Worm (Caenorhabditis elegans) whole organism, L4 larva: Measurements from ENCODE around the gene cnx-1.

Experiments used
- F37D6.2 ChIP-seq: sonication (generic microtip); optimal IDR thresholded peaks from 2 replicates; lab custom pipeline; 2016; ENCODE audit warnings: mild to moderate bottlenecking, missing genetic modification characterization, missing compliant biosample characterization
- F44E2.7 ChIP-seq: fragments of 200-800 bp; sonication (Bioruptor generic); IDR thresholded peaks from 2 replicates; pipeline ENCODE4 v2.1.2; 2022; ENCODE audit warnings: missing genetic modification characterization, missing compliant biosample characterization
- R02D3.7 ChIP-seq: fragments of 150-350 bp; sonication (generic microtip); optimal IDR thresholded peaks from 3 replicates; lab custom pipeline; 2014; ENCODE audit warnings: missing biosample characterization, missing genetic modification characterization
- Y75B8A.6 ChIP-seq: fragments of 200-800 bp; sonication (Bioruptor generic); IDR thresholded peaks from 2 replicates; pipeline ENCODE4 v1.3.6; 2022; ENCODE audit warnings: missing genetic modification reagents, missing genetic modification characterization, missing compliant biosample characterization
- aha-1 ChIP-seq: fragments of 150-350 bp; peaks from one replicate; lab custom pipeline; 2014; ENCODE audit warnings: missing biosample characterization, missing genetic modification characterization
- aly-2 ChIP-seq: sonication (generic microtip); optimal IDR thresholded peaks from 2 replicates; lab custom pipeline; 2018; ENCODE audit warnings: missing biosample characterization, missing genetic modification characterization
- arid-1 ChIP-seq: fragments of 200-800 bp; sonication (Bioruptor generic); conservative IDR thresholded peaks from 2 replicates; pipeline ENCODE4 v1.3.6; 2022; ENCODE audit warnings: missing genetic modification reagents, missing genetic modification characterization, missing compliant biosample characterization
- ceh-20 ChIP-seq: fragments of 200-800 bp; sonication (Bioruptor generic); IDR thresholded peaks from 2 replicates; pipeline ENCODE4 v1.3.6; 2022; ENCODE audit warnings: missing genetic modification reagents, missing genetic modification characterization, missing compliant biosample characterization
- ceh-28 ChIP-seq: fragments of 150-350 bp; optimal IDR thresholded peaks from 2 replicates; lab custom pipeline; 2014; ENCODE audit warnings: missing biosample characterization, missing genetic modification reagents, missing genetic modification characterization
- ceh-32 ChIP-seq: sonication (generic microtip); optimal IDR thresholded peaks from 2 replicates; lab custom pipeline; 2016; ENCODE audit warnings: mild to moderate bottlenecking, missing genetic modification characterization, missing compliant biosample characterization; ENCODE audit not compliant: poor library complexity
- ceh-62 ChIP-seq: sonication (generic microtip); optimal IDR thresholded peaks from 2 replicates; lab custom pipeline; 2017; ENCODE audit warnings: missing biosample characterization, missing genetic modification characterization
- ceh-82 ChIP-seq: sonication (generic microtip); optimal IDR thresholded peaks from 2 replicates; lab custom pipeline; 2017; ENCODE audit warnings: missing biosample characterization, missing genetic modification characterization
- ctbp-1 ChIP-seq: fragments of 200-800 bp; sonication (Bioruptor generic); IDR thresholded peaks from 2 replicates; pipeline ENCODE4 v1.3.6; 2022; ENCODE audit warnings: missing genetic modification reagents, missing genetic modification characterization, missing compliant biosample characterization
- daf-12 ChIP-seq: fragments of 150-350 bp; optimal IDR thresholded peaks from 2 replicates; lab custom pipeline; 2014; ENCODE audit warnings: missing biosample characterization, missing genetic modification reagents, missing genetic modification characterization
- dmd-8 ChIP-seq: fragments of 200-800 bp; sonication (Bioruptor generic); IDR thresholded peaks from 2 replicates; pipeline ENCODE4 v1.3.6; 2022; ENCODE audit warnings: missing genetic modification characterization, missing compliant biosample characterization
- dmd-9 ChIP-seq: fragments of 200-800 bp; sonication (Bioruptor generic); IDR thresholded peaks from 2 replicates; pipeline ENCODE4 v1.3.6; 2022; ENCODE audit warnings: missing genetic modification reagents, missing genetic modification characterization, missing compliant biosample characterization
- dpl-1 ChIP-seq: fragments of 150-350 bp; optimal IDR thresholded peaks from 2 replicates; lab custom pipeline; 2014; ENCODE audit warnings: missing biosample characterization, missing genetic modification reagents, missing genetic modification characterization
- duxl-1 ChIP-seq: sonication (generic microtip); optimal IDR thresholded peaks from 2 replicates; lab custom pipeline; 2016; ENCODE audit warnings: mild to moderate bottlenecking, missing genetic modification characterization, moderate library complexity, missing compliant biosample characterization; ENCODE audit not compliant: poor library complexity
- egl-27 ChIP-seq: sonication (generic microtip); optimal IDR thresholded peaks from 3 replicates; lab custom pipeline; 2017; ENCODE audit warnings: missing biosample characterization, missing genetic modification reagents, missing genetic modification characterization
- fkh-10 ChIP-seq: fragments of 150-350 bp; optimal IDR thresholded peaks from 2 replicates; lab custom pipeline; 2014; ENCODE audit warnings: missing biosample characterization, missing genetic modification reagents, missing genetic modification characterization
- hlh-30 ChIP-seq: sonication (generic microtip); optimal IDR thresholded peaks from 2 replicates; lab custom pipeline; 2017; ENCODE audit warnings: antibody characterized with exemption, mild to moderate bottlenecking, missing genetic modification characterization, missing compliant biosample characterization; ENCODE audit not compliant: insufficient read depth
- hmg-1.1 ChIP-seq: fragments of 200-800 bp; sonication (Bioruptor generic); IDR thresholded peaks from 2 replicates; pipeline ENCODE4 v1.3.6; 2022; ENCODE audit warnings: missing genetic modification reagents, missing genetic modification characterization, missing compliant biosample characterization
- lin-15B ChIP-seq: fragments of 150-350 bp; sonication (generic microtip); optimal IDR thresholded peaks from 3 replicates; lab custom pipeline; 2014; ENCODE audit warnings: missing biosample characterization, missing genetic modification characterization
- lin-29 ChIP-seq: fragments of 200-800 bp; sonication (Bioruptor generic); IDR thresholded peaks from 2 replicates; pipeline ENCODE4 v1.3.6; 2022; ENCODE audit warnings: missing genetic modification reagents, missing genetic modification characterization, missing compliant biosample characterization
- lin-39 ChIP-seq: fragments of 150-350 bp; optimal IDR thresholded peaks from 2 replicates; lab custom pipeline; 2014; ENCODE audit warnings: missing biosample characterization, missing genetic modification reagents, missing genetic modification characterization
- lsy-2 ChIP-seq, 2 experiments: fragments of 150-350 bp in 1 of 2; sonication (generic microtip) in 1 of 2; optimal IDR thresholded peaks; 2 replicates each; lab custom pipeline; 2014 to 2017; ENCODE audit warnings: missing biosample characterization in 2 of 2, missing genetic modification characterization in 2 of 2
- madf-5 ChIP-seq, 2 experiments: fragments of 200-800 bp; sonication (Bioruptor generic); IDR thresholded peaks; 2 replicates each; pipeline ENCODE4 v1.3.6; 2022; ENCODE audit warnings: missing compliant biosample characterization in 2 of 2, missing genetic modification characterization in 2 of 2
- madf-9 ChIP-seq: fragments of 200-800 bp; sonication (Bioruptor generic); conservative IDR thresholded peaks from 2 replicates; pipeline ENCODE4 v1.3.6; 2022; ENCODE audit warnings: missing genetic modification reagents, missing genetic modification characterization, missing compliant biosample characterization
- mdl-1 ChIP-seq, 2 experiments: fragments of 150-350 bp in 1 of 2; sonication (generic microtip) in 1 of 2; optimal IDR thresholded peaks; 2 replicates each; lab custom pipeline; 2014 to 2017; ENCODE audit warnings: missing biosample characterization in 2 of 2, missing genetic modification characterization in 2 of 2
- mdt-29 ChIP-seq: fragments of 200-800 bp; sonication (Bioruptor generic); IDR thresholded peaks from 2 replicates; pipeline ENCODE4 v1.3.6; 2022; ENCODE audit warnings: missing genetic modification reagents, missing genetic modification characterization, missing compliant biosample characterization
- mes-2 ChIP-seq: sonication (generic microtip); optimal IDR thresholded peaks from 2 replicates; lab custom pipeline; 2016; ENCODE audit warnings: missing genotype, mild to moderate bottlenecking, missing genetic modification characterization, missing compliant biosample characterization; ENCODE audit not compliant: poor library complexity, severe bottlenecking
- nhr-10 ChIP-seq: fragments of 150-350 bp; optimal IDR thresholded peaks from 2 replicates; lab custom pipeline; 2014; ENCODE audit warnings: missing biosample characterization, missing genetic modification characterization
- nhr-237 ChIP-seq: sonication (generic microtip); optimal IDR thresholded peaks from 2 replicates; lab custom pipeline; 2017; ENCODE audit warnings: missing biosample characterization, missing genetic modification characterization
- nhr-25 ChIP-seq: sonication (generic microtip); optimal IDR thresholded peaks from 2 replicates; lab custom pipeline; 2017; ENCODE audit warnings: missing genetic modification characterization, mild to moderate bottlenecking, missing compliant biosample characterization, antibody characterized with exemption, moderate library complexity, borderline replicate concordance; ENCODE audit not compliant: insufficient read depth
- nhr-28 ChIP-seq: fragments of 150-350 bp; optimal IDR thresholded peaks from 2 replicates; lab custom pipeline; 2014; ENCODE audit warnings: missing biosample characterization, missing genetic modification characterization
- nhr-41 ChIP-seq: fragments of 200-800 bp; sonication (Bioruptor generic); IDR thresholded peaks from 2 replicates; pipeline ENCODE4 v1.3.6; 2022; ENCODE audit warnings: missing genetic modification reagents, missing genetic modification characterization, missing compliant biosample characterization
- nhr-42 ChIP-seq: fragments of 200-800 bp; sonication (Bioruptor generic); IDR thresholded peaks from 2 replicates; pipeline ENCODE4 v1.3.6; 2022; ENCODE audit warnings: missing genetic modification characterization, missing compliant biosample characterization
- nhr-6 ChIP-seq: fragments of 150-350 bp; optimal IDR thresholded peaks from 2 replicates; lab custom pipeline; 2014; ENCODE audit warnings: missing biosample characterization, missing genetic modification characterization
- nhr-76 ChIP-seq: fragments of 150-350 bp; optimal IDR thresholded peaks from 2 replicates; lab custom pipeline; 2014; ENCODE audit warnings: missing biosample characterization, missing genetic modification characterization
- nhr-77 ChIP-seq: fragments of 150-350 bp; optimal IDR thresholded peaks from 2 replicates; lab custom pipeline; 2014; ENCODE audit warnings: missing biosample characterization, missing genetic modification characterization
- pha-4 ChIP-seq, 2 experiments: fragments of 150-350 bp in 1 of 2; fragments of 200-800 bp in 1 of 2; sonication (Bioruptor generic) in 1 of 2; IDR thresholded peaks in 1 of 2; optimal IDR thresholded peaks in 1 of 2; 2 replicates each; pipeline versions ENCODE4 v1.3.6 to Lab custom; 2014 to 2022; ENCODE audit warnings: missing genetic modification characterization in 2 of 2, missing genetic modification reagents in 2 of 2, missing biosample characterization in 1 of 2, missing compliant biosample characterization in 1 of 2
- php-3 ChIP-seq: fragments of 200-800 bp; sonication (Bioruptor generic); IDR thresholded peaks from 2 replicates; pipeline ENCODE4 v1.3.6; 2022; ENCODE audit warnings: missing genetic modification reagents, missing genetic modification characterization, missing compliant biosample characterization
- saeg-2 ChIP-seq: fragments of 200-800 bp; sonication (Bioruptor generic); IDR thresholded peaks from 2 replicates; pipeline ENCODE4 v1.3.6; 2022; ENCODE audit warnings: missing genetic modification reagents, missing genetic modification characterization, missing compliant biosample characterization
- spr-3 ChIP-seq: fragments of 200-800 bp; sonication (Bioruptor generic); optimal IDR thresholded peaks from 2 replicates; lab custom pipeline; 2018; ENCODE audit warnings: mild to moderate bottlenecking, missing genetic modification characterization, missing compliant biosample characterization
- unc-62 ChIP-seq, 3 experiments: fragments of 150-350 bp in 1 of 3; sonication (generic microtip); optimal IDR thresholded peaks in 2 of 3; peaks in 1 of 3; 1 replicate in 1 of 3; 2 replicates in 2 of 3; lab custom pipeline; 2014 to 2017; ENCODE audit warnings: missing biosample characterization in 3 of 3, missing genetic modification characterization in 3 of 3, missing genetic modification reagents in 3 of 3, missing genotype in 1 of 3
- vab-7 ChIP-seq: fragments of 200-800 bp; sonication (Bioruptor generic); IDR thresholded peaks from 2 replicates; pipeline ENCODE4 v1.3.6; 2022; ENCODE audit warnings: missing genetic modification reagents, missing genetic modification characterization, missing compliant biosample characterization
- zag-1 ChIP-seq: fragments of 150-350 bp; optimal IDR thresholded peaks from 2 replicates; lab custom pipeline; 2014; ENCODE audit warnings: missing biosample characterization, missing genetic modification characterization
- zfp-3 ChIP-seq: fragments of 200-800 bp; sonication (Bioruptor generic); conservative IDR thresholded peaks from 2 replicates; pipeline ENCODE4 v1.3.6; 2022; ENCODE audit warnings: missing genetic modification reagents, missing genetic modification characterization, missing compliant biosample characterization

Gene cnx-1

ce11 chrIII:9808179-9808578, 8.8 kb downstream of the cnx-1 start, which contains the start of gene gtap-2 (continued):
- TF ChIP-seq arid-1 (GFP tag; lab: Robert Waterston, UW) (no peak), mes-2 (tag; lab: Kevin White, UChicago) (peak; percentile 35)

- TF ChIP-seq ceh-28 (tag; lab: Kevin White, UChicago) (no peak), nhr-42 (GFP tag; lab: Robert Waterston, UW) (no peak), ceh-82 (no peak), ceh-32 (tag; lab: Kevin White, UChicago) (no peak), egl-27 (tag; lab: Kevin White, UChicago) (no peak), aha-1 (tag; lab: Kevin White, UChicago) (peak; percentile 81), R02D3.7 (tag; lab: Kevin White, UChicago) (no peak), F37D6.2 (tag; lab: Kevin White, UChicago) (no peak), hlh-30 (tag; lab: Kevin White, UChicago) (peak; percentile 87), mdt-29 (no peak), nhr-237 (tag; lab: Kevin White, UChicago) (no peak), lin-29 (GFP tag; lab: Robert Waterston, UW) (no peak), dpl-1 (GFP tag; lab: Kevin White, UChicago) (peak; percentile 34), nhr-28 (tag; lab: Kevin White, UChicago) (peak; percentile 75), lin-15B (tag; lab: Kevin White, UChicago) (no peak), zag-1 (tag; lab: Kevin White, UChicago) (no peak), unc-62 (GFP tag; optimal IDR thresholded peaks at IDR 0.05 in 1 of 2; lab: Kevin White, UChicago) (no peak), unc-62 (tag; optimal IDR thresholded peaks at IDR 0.05; lab: Kevin White, UChicago) (no peak), nhr-77 (tag; lab: Kevin White, UChicago) (peak; percentile 45), nhr-6 (tag; lab: Kevin White, UChicago) (peak; percentile 38), daf-12 (tag; lab: Kevin White, UChicago) (no peak), dmd-9 (no peak), arid-1 (GFP tag; lab: Robert Waterston, UW) (no peak), nhr-76 (tag; lab: Kevin White, UChicago) (no peak), mdl-1 (tag; optimal IDR thresholded peaks at IDR 0.05; lab: Kevin White, UChicago) (peak; percentile 23 to 79), ctbp-1 (GFP tag; lab: Robert Waterston, UW) (no peak), ceh-62 (tag; lab: Kevin White, UChicago) (no peak), pha-4 (GFP tag; IDR thresholded peaks at IDR 0.05; lab: Robert Waterston, UW) (no peak), pha-4 (tag; optimal IDR thresholded peaks at IDR 0.05; lab: Kevin White, UChicago) (no peak), madf-5 (GFP tag; IDR thresholded peaks at IDR 0.05; lab: Robert Waterston, UW) (no peak), zfp-3 (GFP tag; lab: Robert Waterston, UW) (no peak), ceh-20 (GFP tag; lab: Robert Waterston, UW) (peak; percentile 72), Y75B8A.6 (GFP tag; lab: Robert Waterston, UW) (no peak), lsy-2 (tag; optimal IDR thresholded peaks at IDR 0.05; lab: Kevin White, UChicago) (peak; percentile 2 to 25), aly-2 (no peak), nhr-10 (tag; lab: Kevin White, UChicago) (no peak), fkh-10 (GFP tag; lab: Kevin White, UChicago) (no peak), spr-3 (GFP tag; lab: Kevin White, UChicago) (no peak), php-3 (GFP tag; lab: Robert Waterston, UW) (peak; percentile 94), madf-9 (GFP tag; lab: Robert Waterston, UW) (no peak), dmd-8 (GFP tag; lab: Robert Waterston, UW) (no peak), lin-39 (tag; lab: Kevin White, UChicago) (no peak), F44E2.7 (no peak), nhr-25 (no peak), duxl-1 (tag; lab: Kevin White, UChicago) (no peak), hmg-1.1 (no peak), saeg-2 (GFP tag; lab: Robert Waterston, UW) (no peak), vab-7 (no peak), nhr-41 (no peak)
These were observed 9.3 kb downstream of the cnx-1 start for ce11 chrIII:9807560-9808046.
